Worm (Caenorhabditis elegans) whole organism, late embryonic: ENCODE measurements around the gene nas-1.

Experiments used
- ama-1 ChIP-seq: fragments of 150-350 bp; optimal IDR thresholded peaks from 2 replicates; lab custom pipeline; 2014
- dve-1 ChIP-seq: sonication (generic microtip); optimal IDR thresholded peaks from 2 replicates; lab custom pipeline; 2017; ENCODE audit warnings: antibody characterized with exemption, mild to moderate bottlenecking, missing genetic modification characterization, missing compliant biosample characterization
- eyg-1 ChIP-seq: sonication (generic microtip); optimal IDR thresholded peaks from 2 replicates; lab custom pipeline; 2016; ENCODE audit warnings: missing genotype, missing genetic modification characterization, missing compliant biosample characterization
- hlh-15 ChIP-seq: sonication (generic microtip); optimal IDR thresholded peaks from 2 replicates; lab custom pipeline; 2016; ENCODE audit warnings: missing genetic modification characterization, missing compliant biosample characterization
- hlh-8 ChIP-seq: sonication (generic microtip); optimal IDR thresholded peaks from 2 replicates; lab custom pipeline; 2016; ENCODE audit warnings: missing genotype, missing genetic modification characterization, missing compliant biosample characterization
- lin-11 ChIP-seq: fragments of 200-800 bp; sonication (Bioruptor generic); optimal IDR thresholded peaks from 2 replicates; lab custom pipeline; 2018; ENCODE audit warnings: mild to moderate bottlenecking, missing genetic modification characterization, missing compliant biosample characterization
- pha-2 ChIP-seq: sonication (generic microtip); optimal IDR thresholded peaks from 2 replicates; lab custom pipeline; 2017; ENCODE audit warnings: mild to moderate bottlenecking, missing genetic modification characterization, missing compliant biosample characterization
- pha-4 ChIP-seq: fragments of 150-350 bp; optimal IDR thresholded peaks from 2 replicates; lab custom pipeline; 2018; ENCODE audit warnings: missing biosample characterization, missing genetic modification reagents, missing genetic modification characterization
- pqm-1 ChIP-seq: sonication (generic microtip); optimal IDR thresholded peaks from 2 replicates; lab custom pipeline; 2016; ENCODE audit warnings: missing genetic modification characterization, missing compliant biosample characterization
- pros-1 ChIP-seq: fragments of 150-350 bp; optimal IDR thresholded peaks from 2 replicates; lab custom pipeline; 2014; ENCODE audit warnings: missing biosample characterization, missing genetic modification reagents, missing genetic modification characterization
- rnt-1 ChIP-seq: sonication (generic microtip); optimal IDR thresholded peaks from 2 replicates; lab custom pipeline; 2016; ENCODE audit warnings: missing genetic modification characterization, missing compliant biosample characterization
- tbx-7 ChIP-seq: sonication (generic microtip); optimal IDR thresholded peaks from 2 replicates; lab custom pipeline; 2016; ENCODE audit warnings: missing genotype, missing genetic modification characterization, missing compliant biosample characterization
- unc-55 ChIP-seq: sonication (generic microtip); optimal IDR thresholded peaks from 2 replicates; lab custom pipeline; 2017; ENCODE audit warnings: missing biosample characterization, missing genetic modification reagents, missing genetic modification characterization

DNA sequence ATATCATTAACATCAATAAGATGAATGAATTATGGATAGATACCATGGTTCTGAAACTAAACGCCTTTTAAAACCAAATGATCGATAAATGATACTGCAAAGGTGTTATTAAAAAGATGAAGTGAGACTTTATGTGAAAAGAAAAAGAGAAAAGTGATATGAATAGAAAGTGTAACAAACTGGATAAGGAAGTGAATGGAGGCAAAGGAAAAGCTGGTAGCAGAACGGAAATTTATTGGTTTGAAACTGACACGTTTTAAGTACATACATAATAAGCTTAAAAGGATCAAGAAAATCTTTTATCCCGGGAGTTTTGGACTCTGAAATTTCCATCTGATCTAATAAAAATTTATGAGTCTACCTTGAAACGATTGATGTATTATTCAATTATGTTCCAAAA, 24.1 kb downstream of the nas-1 start, which contains the start of gene bli-5:
- TF ChIP-seq dve-1 (tag; lab: Kevin White, UChicago) (no peak), pqm-1 (tag; lab: Kevin White, UChicago) (no peak), eyg-1 (tag; lab: Kevin White, UChicago) (no peak), pha-4 (tag; lab: Kevin White, UChicago) (no peak), pros-1 (tag; lab: Kevin White, UChicago) (no peak), hlh-15 (tag; lab: Kevin White, UChicago) (no peak), lin-11 (tag; lab: Kevin White, UChicago) (no peak), pha-2 (tag; lab: Kevin White, UChicago) (no peak), rnt-1 (tag; lab: Kevin White, UChicago) (no peak), tbx-7 (no peak), ama-1 (lab: Kevin White, UChicago) (no peak), unc-55 (GFP tag; lab: Kevin White, UChicago) (no peak), hlh-8 (no peak)
